1 fruit fly cellular context compared by ENCODE assay signal in the genomic region with DNA sequence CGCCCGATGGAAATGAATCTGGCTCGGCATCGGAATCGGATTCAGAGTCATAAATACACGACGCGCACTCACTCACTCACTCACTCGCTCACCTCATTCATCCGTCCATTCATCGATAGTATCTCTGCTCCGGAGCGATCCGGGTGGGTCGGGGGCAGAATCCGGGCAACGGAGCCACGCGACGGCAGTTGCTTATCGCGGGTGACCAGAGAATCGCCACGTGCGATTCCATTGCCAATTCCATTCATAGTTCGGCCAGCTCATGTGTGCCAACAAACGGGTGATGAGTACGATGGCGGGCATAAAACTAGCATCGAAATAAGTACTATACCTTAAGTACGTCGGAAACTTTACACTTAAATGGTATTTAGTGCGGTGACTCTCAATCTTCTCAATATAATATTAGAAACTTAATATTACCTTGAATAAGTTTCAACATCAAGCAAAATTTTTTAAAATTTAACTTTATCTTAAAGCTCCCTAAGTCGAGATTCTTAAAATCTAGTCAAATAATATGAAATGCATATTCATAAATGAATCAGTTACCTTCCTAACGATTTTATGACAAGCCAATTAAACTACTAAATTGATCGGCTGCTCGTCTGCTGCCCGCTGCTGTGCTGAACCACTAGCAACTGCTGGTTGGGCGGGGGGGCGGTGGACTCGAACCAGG.
A peak's percentile ranks its signal among the peaks of the same experiment; 100 is the strongest.
TF ChIP-seq lines count a peak whose summit lies in the region.

No protein-coding gene starts in this region.

TF ChIP-seq in whole organism, embryonic, 481 proteins besides CTCF, POLR2A, EP300 and RAD21 (continued from another document):
- TF ChIP-seq pros (GFP tag; optimal IDR thresholded peaks at IDR 0.05; lab: Kevin White, UChicago) (no peak), CG6813 (GFP tag; optimal IDR thresholded peaks at IDR 0.05; lab: Kevin White, UChicago) (peak; percentile 2), CG3065 (GFP tag; optimal IDR thresholded peaks at IDR 0.05; lab: Kevin White, UChicago) (no peak), Sry-δ (GFP tag; optimal IDR thresholded peaks at IDR 0.05; lab: Kevin White, UChicago) (no peak), danr (GFP tag; IDR thresholded peaks at IDR 0.05; lab: Robert Waterston, UW) (0 out of 2 replicates have a peak, but pooled peaks have one; percentile 5), CG18011 (GFP tag; optimal IDR thresholded peaks at IDR 0.05; lab: Kevin White, UChicago) (no peak), CG3726 (GFP tag; IDR thresholded peaks at IDR 0.05; lab: Robert Waterston, UW) (no peak), CG17612 (GFP tag; IDR thresholded peaks at IDR 0.05; lab: Robert Waterston, UW) (no peak), cato (GFP tag; optimal IDR thresholded peaks at IDR 0.05; lab: Kevin White, UChicago; ENCODE audit: borderline replicate concordance) (no peak), CG8359 (GFP tag; optimal IDR thresholded peaks at IDR 0.05; lab: Kevin White, UChicago; ENCODE audit: borderline replicate concordance) (peak; percentile 40), CG16779 (GFP tag; IDR thresholded peaks at IDR 0.05; lab: Robert Waterston, UW) (no peak), CG6272 (GFP tag; IDR thresholded peaks at IDR 0.05; lab: Robert Waterston, UW) (no peak), z (GFP tag; IDR thresholded peaks at IDR 0.05; lab: Robert Waterston, UW) (peak; percentile 45; the same call in 1 of the 3 replicates), Hand (GFP tag; optimal IDR thresholded peaks at IDR 0.05; lab: Kevin White, UChicago) (no peak), slbo (GFP tag; IDR thresholded peaks at IDR 0.05; lab: Robert Waterston, UW) (no peak), Sry-β (GFP tag; optimal IDR thresholded peaks at IDR 0.05; lab: Kevin White, UChicago) (no peak), stwl (tag; optimal IDR thresholded peaks at IDR 0.05; lab: Kevin White, UChicago) (no peak), ssp (GFP tag; IDR thresholded peaks at IDR 0.05; lab: Robert Waterston, UW) (no peak), eve (GFP tag; optimal IDR thresholded peaks at IDR 0.05; lab: Kevin White, UChicago) (no peak), BEAF-32 (GFP tag; optimal IDR thresholded peaks at IDR 0.05; lab: Kevin White, UChicago) (no peak)
TF ChIP-seq in whole organism, embryonic: peak in this region for 129.
